Fruit fly (Drosophila melanogaster): ENCODE data around the gene CG32445.

The CG32445 gene

dm6 chr3L:21636265-21636993, 2.7 kb upstream of the CG32445 start, which contains the start of gene CG32444:
Gene CG32444, plus strand, starts transcription at chr3L:21636947.
- TF ChIP-seq sd (tag; optimal IDR thresholded peaks at IDR 0.05): peak; percentile 87
- no peak for TF ChIP-seq CG15514 (GFP tag; optimal IDR thresholded peaks at IDR 0.05)
- TF ChIP-seq exex (tag; optimal IDR thresholded peaks at IDR 0.05): peak; percentile 94
- TF ChIP-seq sens (GFP tag): peak; percentile 63
- no peak for TF ChIP-seq nom (GFP tag; optimal IDR thresholded peaks at IDR 0.05)
- 0 out of 3 replicates have a peak, but pooled peaks have one; percentile 12 for TF ChIP-seq vnd (GFP tag; IDR thresholded peaks at IDR 0.05; ENCODE audit: partially characterized antibody)
- TF ChIP-seq cwo (GFP tag; optimal IDR thresholded peaks at IDR 0.05): peak; percentile 11
- peak; percentile 92 for TF ChIP-seq sug (tag; optimal IDR thresholded peaks at IDR 0.05)
- peak; percentile 78 for TF ChIP-seq CG34376 (GFP tag; optimal IDR thresholded peaks at IDR 0.05)
- no peak for TF ChIP-seq wor (GFP tag; IDR thresholded peaks at IDR 0.05)
- peak; percentile 61 for TF ChIP-seq Meics (GFP tag; optimal IDR thresholded peaks at IDR 0.05)
- TF ChIP-seq mirr (GFP tag; optimal IDR thresholded peaks at IDR 0.05): peak; percentile 21
- no peak for TF ChIP-seq pum (GFP tag; optimal IDR thresholded peaks at IDR 0.05)
- peak; percentile 74 for TF ChIP-seq ERR (GFP tag; optimal IDR thresholded peaks at IDR 0.05)
- TF ChIP-seq Poxn (GFP tag; IDR thresholded peaks at IDR 0.05): 0 out of 2 replicates have a peak, but pooled peaks have one; percentile 4
- TF ChIP-seq gem (tag; optimal IDR thresholded peaks at IDR 0.05): no peak

dm6 chr3L:21640815-21641214, 1.7 kb downstream of the CG32445 start, which contains the start of gene Atox1:
Gene Atox1, plus strand, starts transcription at chr3L:21640995.
- 0 out of 4 replicates have a peak, but pooled peaks have one; percentile 40 for TF ChIP-seq chinmo (GFP tag; IDR thresholded peaks at IDR 0.05; ENCODE audit: partially characterized antibody)
- TF ChIP-seq Ets97D (GFP tag; optimal IDR thresholded peaks at IDR 0.05): peak; percentile 96
- TF ChIP-seq dati (GFP tag; IDR thresholded peaks at IDR 0.05): no peak
- no peak for TF ChIP-seq CG1792 (GFP tag; optimal IDR thresholded peaks at IDR 0.05)
- no peak for TF ChIP-seq vfl (GFP tag; optimal IDR thresholded peaks at IDR 0.05)
- peak; percentile 35 for TF ChIP-seq CG18599 (GFP tag; optimal IDR thresholded peaks at IDR 0.05)
- peak; percentile 91 for TF ChIP-seq HmgZ (tag; optimal IDR thresholded peaks at IDR 0.05)
- TF ChIP-seq slou (GFP tag; optimal IDR thresholded peaks at IDR 0.05): no peak
- peak; percentile 10 for TF ChIP-seq CG4424 (GFP tag; optimal IDR thresholded peaks at IDR 0.05)
- no peak for TF ChIP-seq D (optimal IDR thresholded peaks at IDR 0.05)
- TF ChIP-seq D (GFP tag; optimal IDR thresholded peaks at IDR 0.05): no peak
- TF ChIP-seq CG13287 (GFP tag; IDR thresholded peaks at IDR 0.05; ENCODE audit: partially characterized antibody): peak; percentile 63
- TF ChIP-seq CG2116 (GFP tag; optimal IDR thresholded peaks at IDR 0.05): peak; percentile 62
- no peak for TF ChIP-seq NC2α (GFP tag; optimal IDR thresholded peaks at IDR 0.05)
- TF ChIP-seq h (optimal IDR thresholded peaks at IDR 0.05): no peak
- TF ChIP-seq ato (GFP tag; IDR thresholded peaks at IDR 0.05; ENCODE audit: partially characterized antibody): peak; percentile 24; the same call in 1 of the 2 replicates
- TF ChIP-seq CG9609 (GFP tag; optimal IDR thresholded peaks at IDR 0.05): peak; percentile 7
- TF ChIP-seq org-1 (GFP tag; optimal IDR thresholded peaks at IDR 0.05): no peak
- TF ChIP-seq Sry-δ (GFP tag; optimal IDR thresholded peaks at IDR 0.05): peak; percentile 54
- no peak for TF ChIP-seq CG12299 (tag; optimal IDR thresholded peaks at IDR 0.05)
- no peak for TF ChIP-seq HLH4C (GFP tag; IDR thresholded peaks at IDR 0.05; ENCODE audit: partially characterized antibody)
- TF ChIP-seq Doc3 (GFP tag; IDR thresholded peaks at IDR 0.05; ENCODE audit: partially characterized antibody): no peak
- no peak for TF ChIP-seq CG13123 (GFP tag; optimal IDR thresholded peaks at IDR 0.05)
- peak; percentile 69; the same call in 2 of the 3 replicates for TF ChIP-seq Dbx (GFP tag; IDR thresholded peaks at IDR 0.05)
- no peak for TF ChIP-seq tio (GFP tag; optimal IDR thresholded peaks at IDR 0.05)
- TF ChIP-seq CG17385 (GFP tag; optimal IDR thresholded peaks at IDR 0.05): no peak
- TF ChIP-seq aop (GFP tag; IDR thresholded peaks at IDR 0.05): no peak
- TF ChIP-seq Adf1 (GFP tag; IDR thresholded peaks at IDR 0.05): 0 out of 2 replicates have a peak, but pooled peaks have one; percentile 24
- TF ChIP-seq CG11695 (GFP tag; IDR thresholded peaks at IDR 0.05): no peak
- peak; percentile 83 for TF ChIP-seq CG9797 (GFP tag; optimal IDR thresholded peaks at IDR 0.05)
- 0 out of 2 replicates have a peak, but pooled peaks have one; percentile 36 for TF ChIP-seq rib (GFP tag; IDR thresholded peaks at IDR 0.05)
- TF ChIP-seq E2f1 (GFP tag; IDR thresholded peaks at IDR 0.05): peak; percentile 43; the same call in 1 of the 2 replicates
- TF ChIP-seq Nf-YB (GFP tag; optimal IDR thresholded peaks at IDR 0.05): no peak
